Worm (Caenorhabditis elegans) whole organism, L4 larva: Measurements from ENCODE around the gene F59B10.5.

ENCODE experiments used
- ceh-82 ChIP-seq: sonication (generic microtip); optimal IDR thresholded peaks from 2 replicates; lab custom pipeline; 2017; ENCODE audit warnings: missing biosample characterization, missing genetic modification characterization
- dmd-9 ChIP-seq: fragments of 200-800 bp; sonication (Bioruptor generic); IDR thresholded peaks from 2 replicates; pipeline ENCODE4 v1.3.6; 2022; ENCODE audit warnings: missing genetic modification reagents, missing genetic modification characterization, missing compliant biosample characterization
- fkh-10 ChIP-seq: fragments of 150-350 bp; optimal IDR thresholded peaks from 2 replicates; lab custom pipeline; 2014; ENCODE audit warnings: missing biosample characterization, missing genetic modification reagents, missing genetic modification characterization
- fos-1 ChIP-seq: fragments of 150-350 bp; optimal IDR thresholded peaks from 2 replicates; lab custom pipeline; 2014; ENCODE audit warnings: missing biosample characterization, missing genetic modification characterization
- lin-1 ChIP-seq: fragments of 200-800 bp; sonication (Bioruptor generic); IDR thresholded peaks from 2 replicates; pipeline ENCODE4 v1.3.6; 2022; ENCODE audit warnings: missing genetic modification reagents, missing genetic modification characterization, missing compliant biosample characterization
- mdl-1 ChIP-seq, 2 experiments: fragments of 150-350 bp in 1 of 2; sonication (generic microtip) in 1 of 2; optimal IDR thresholded peaks; 2 replicates each; lab custom pipeline; 2014 to 2017; ENCODE audit warnings: missing biosample characterization in 2 of 2, missing genetic modification characterization in 2 of 2
- pqm-1 ChIP-seq: sonication (generic microtip); optimal IDR thresholded peaks from 2 replicates; lab custom pipeline; 2017; ENCODE audit warnings: missing biosample characterization, missing genetic modification characterization
- skn-1 ChIP-seq: fragments of 150-350 bp; optimal IDR thresholded peaks from 2 replicates; lab custom pipeline; 2014; ENCODE audit warnings: missing biosample characterization, missing genetic modification characterization
- snpc-4 ChIP-seq: fragments of 150-350 bp; optimal IDR thresholded peaks from 2 replicates; lab custom pipeline; 2014; ENCODE audit warnings: missing biosample characterization, missing genetic modification characterization
- unc-130 ChIP-seq: sonication (generic microtip); optimal IDR thresholded peaks from 2 replicates; lab custom pipeline; 2016; ENCODE audit warnings: missing genetic modification reagents, missing genetic modification characterization, missing compliant biosample characterization
- unc-39 ChIP-seq: sonication (generic microtip); optimal IDR thresholded peaks from 2 replicates; lab custom pipeline; 2017; ENCODE audit warnings: missing biosample characterization, missing genetic modification characterization
- unc-62 ChIP-seq, 3 experiments: fragments of 150-350 bp in 1 of 3; sonication (generic microtip); optimal IDR thresholded peaks in 2 of 3; peaks in 1 of 3; 1 replicate in 1 of 3; 2 replicates in 2 of 3; lab custom pipeline; 2014 to 2017; ENCODE audit warnings: missing biosample characterization in 3 of 3, missing genetic modification characterization in 3 of 3, missing genetic modification reagents in 3 of 3, missing genotype in 1 of 3
- zfp-2 ChIP-seq: sonication (generic microtip); optimal IDR thresholded peaks from 2 replicates; lab custom pipeline; 2016; ENCODE audit warnings: mild to moderate bottlenecking, missing genetic modification characterization, missing compliant biosample characterization

DNA sequence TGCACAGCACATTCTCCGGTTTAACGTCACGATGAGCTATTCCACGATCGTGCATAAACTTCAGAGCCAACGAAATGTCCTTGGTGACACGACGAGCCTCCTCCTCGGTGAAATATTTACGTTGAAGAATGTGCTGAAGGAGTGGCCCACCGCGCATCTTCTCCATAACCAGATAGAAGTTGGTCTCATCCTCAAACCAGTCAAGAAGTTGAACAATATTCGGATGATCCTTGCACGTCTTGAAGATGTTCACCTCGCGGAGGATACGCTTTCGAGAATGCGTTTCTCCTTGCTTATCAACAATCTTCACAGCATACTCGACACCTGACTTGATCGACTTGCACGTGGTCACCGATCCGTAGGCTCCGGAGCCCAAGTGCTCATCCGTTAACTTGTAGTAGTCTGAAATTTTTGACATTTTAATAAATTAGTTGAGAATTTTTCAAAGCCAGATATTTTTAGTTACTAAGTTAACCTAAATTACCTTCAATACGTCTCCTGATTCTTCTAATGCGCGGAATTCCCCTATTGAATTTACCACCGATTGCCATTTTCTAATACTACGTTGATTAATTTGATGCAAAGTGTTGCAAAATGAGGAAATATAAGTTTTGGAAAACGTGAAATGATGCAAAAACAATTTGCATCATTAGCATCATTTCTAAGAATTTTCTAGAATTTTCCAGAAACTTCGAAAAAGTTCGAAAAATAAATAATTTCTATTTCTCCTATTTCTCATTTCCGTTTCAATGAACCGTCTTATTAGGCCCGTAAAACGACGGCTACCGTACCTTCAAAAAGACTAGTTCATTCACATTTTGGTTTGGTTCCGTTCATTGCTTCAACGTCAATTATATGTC is 22.7 kb upstream of the F59B10.5 start:
- TF ChIP-seq pqm-1 (no peak), unc-39 (tag; lab: Kevin White, UChicago) (no peak), fkh-10 (GFP tag; lab: Kevin White, UChicago) (no peak), fos-1 (tag; lab: Kevin White, UChicago) (no peak), unc-130 (no peak), ceh-82 (no peak), dmd-9 (GFP tag; lab: Robert Waterston, UW) (peak; percentile 42; the same call in 1 of the 2 replicates), skn-1 (no peak), mdl-1 (tag; optimal IDR thresholded peaks at IDR 0.05; lab: Kevin White, UChicago) (no peak), snpc-4 (tag; lab: Kevin White, UChicago) (no peak), lin-1 (GFP tag; lab: Robert Waterston, UW) (0 out of 2 replicates have a peak, but pooled peaks have one; percentile 18), unc-62 (GFP tag; optimal IDR thresholded peaks at IDR 0.05 in 1 of 2; lab: Kevin White, UChicago) (no peak), unc-62 (tag; optimal IDR thresholded peaks at IDR 0.05; lab: Kevin White, UChicago) (no peak), zfp-2 (tag; lab: Kevin White, UChicago) (no peak)
